Fruit fly (Drosophila melanogaster) whole organism, wandering third instar larva: ENCODE data around the gene P5CDh1.
A peak's percentile ranks its signal among the peaks of the same experiment; 100 is the strongest.

Experiments
- CG32264 ChIP-seq: fragments of 200-800 bp; sonication (Bioruptor generic); optimal IDR thresholded peaks from 2 replicates; lab custom pipeline; 2016; ENCODE audit warnings: missing biosample characterization, missing genetic modification characterization
- CG9705 ChIP-seq: fragments of 200-800 bp; sonication (Bioruptor generic); optimal IDR thresholded peaks from 2 replicates; lab custom pipeline; 2018; ENCODE audit warnings: missing biosample characterization, mild to moderate bottlenecking, missing genetic modification characterization
- CrebA ChIP-seq: fragments of 200-800 bp; sonication (Bioruptor generic); optimal IDR thresholded peaks from 2 replicates; lab custom pipeline; 2016; ENCODE audit warnings: missing biosample characterization, mild to moderate bottlenecking, missing genetic modification characterization, borderline replicate concordance
- Dfd ChIP-seq: fragments of >200 bp; optimal IDR thresholded peaks from 2 replicates; lab custom pipeline; 2017; ENCODE audit warnings: missing biosample characterization, missing genetic modification characterization
- Dif ChIP-seq: fragments of 200-275, 200-300 bp; sonication (Bioruptor generic); optimal IDR thresholded peaks from 2 replicates; lab custom pipeline; 2018; ENCODE audit warnings: missing biosample characterization, missing genetic modification characterization; ENCODE audit not compliant: partially characterized antibody
- GATAd ChIP-seq: sonication (Bioruptor generic); optimal IDR thresholded peaks from 2 replicates; lab custom pipeline; 2016; ENCODE audit warnings: missing biosample characterization, missing genetic modification characterization
- HLH106 ChIP-seq: fragments of 200-800 bp; optimal IDR thresholded peaks from 3 replicates; lab custom pipeline; 2019; ENCODE audit warnings: missing biosample characterization, mild to moderate bottlenecking, missing genetic modification characterization, moderate library complexity
- Hnf4 ChIP-seq: fragments of 200-800 bp; sonication (Bioruptor generic); optimal IDR thresholded peaks from 2 replicates; lab custom pipeline; 2016; ENCODE audit warnings: missing biosample characterization, mild to moderate bottlenecking, missing genetic modification characterization
- Hr78 ChIP-seq: fragments of >200 bp; optimal IDR thresholded peaks from 2 replicates; lab custom pipeline; 2017; ENCODE audit warnings: missing biosample characterization, missing genetic modification characterization
- Hr83 ChIP-seq: fragments of 200-300 bp; sonication (Bioruptor generic); optimal IDR thresholded peaks from 2 replicates; lab custom pipeline; 2016; ENCODE audit warnings: missing biosample characterization, mild to moderate bottlenecking, missing genetic modification characterization, moderate library complexity; ENCODE audit not compliant: poor library complexity, severe bottlenecking
- Jra ChIP-seq: sonication (Bioruptor generic); optimal IDR thresholded peaks from 2 replicates; lab custom pipeline; 2016; ENCODE audit warnings: missing biosample characterization, missing genetic modification characterization
- Mio ChIP-seq: sonication (Bioruptor generic); optimal IDR thresholded peaks from 2 replicates; lab custom pipeline; 2016; ENCODE audit warnings: missing biosample characterization, missing genetic modification characterization
- Myc ChIP-seq: fragments of >200 bp; optimal IDR thresholded peaks from 2 replicates; lab custom pipeline; 2017
- N ChIP-seq: fragments of >200 bp; optimal IDR thresholded peaks from 2 replicates; lab custom pipeline; 2018; ENCODE audit warnings: missing biosample characterization, missing external identifiers, missing genetic modification characterization
- OdsH ChIP-seq: fragments of 200-800 bp; sonication (Bioruptor generic); optimal IDR thresholded peaks from 2 replicates; lab custom pipeline; 2016; ENCODE audit warnings: missing biosample characterization, mild to moderate bottlenecking, missing genetic modification characterization
- Rel ChIP-seq, 2 experiments: fragments of 200-800 bp; sonication (Bioruptor generic) in 1 of 2; optimal IDR thresholded peaks; 2 replicates in 1 of 2; 3 replicates in 1 of 2; lab custom pipeline; 2016 to 2019; ENCODE audit warnings: mild to moderate bottlenecking in 2 of 2, missing biosample characterization in 2 of 2, missing genetic modification characterization in 2 of 2, moderate library complexity in 1 of 2
- Sp1 ChIP-seq: fragments of 200-800 bp; sonication (Bioruptor generic); optimal IDR thresholded peaks from 3 replicates; lab custom pipeline; 2019; ENCODE audit warnings: missing biosample characterization, mild to moderate bottlenecking, missing genetic modification characterization, moderate library complexity
- Vsx2 ChIP-seq: fragments of 200-300, 225-300 bp; sonication (Bioruptor generic); optimal IDR thresholded peaks from 2 replicates; lab custom pipeline; 2018; ENCODE audit warnings: missing biosample characterization, missing genetic modification characterization; ENCODE audit not compliant: partially characterized antibody
- br ChIP-seq: fragments of 200-800 bp; sonication (Bioruptor generic); optimal IDR thresholded peaks from 2 replicates; lab custom pipeline; 2016; ENCODE audit warnings: missing biosample characterization, missing genetic modification characterization
- brk ChIP-seq: fragments of 200-800 bp; sonication (Bioruptor generic); optimal IDR thresholded peaks from 2 replicates; lab custom pipeline; 2016; ENCODE audit warnings: missing biosample characterization, mild to moderate bottlenecking, missing genetic modification characterization
- dl ChIP-seq, 2 experiments: fragments of 175-275, 200-275 bp in 1 of 2; fragments of 200-275 bp in 1 of 2; sonication (Bioruptor generic); optimal IDR thresholded peaks; lab custom pipeline; 2018; ENCODE audit warnings: mild to moderate bottlenecking in 2 of 2, missing biosample characterization in 2 of 2, missing genetic modification characterization in 2 of 2, moderate library complexity in 2 of 2; ENCODE audit not compliant: partially characterized antibody in 2 of 2, insufficient read depth in 1 of 2
- dmrt93B ChIP-seq: fragments of 200-800 bp; sonication (Bioruptor generic); optimal IDR thresholded peaks from 2 replicates; lab custom pipeline; 2018; ENCODE audit warnings: missing biosample characterization, mild to moderate bottlenecking, missing genetic modification characterization
- dsf ChIP-seq: sonication (Bioruptor generic); optimal IDR thresholded peaks from 2 replicates; lab custom pipeline; 2016; ENCODE audit warnings: missing biosample characterization, missing genetic modification characterization, borderline replicate concordance
- ey ChIP-seq: fragments of 200-800 bp; sonication (Bioruptor generic); optimal IDR thresholded peaks from 2 replicates; lab custom pipeline; 2016; ENCODE audit warnings: missing biosample characterization, missing genetic modification characterization
- foxo ChIP-seq, 2 experiments: fragments of 200-800 bp; sonication (Bioruptor generic); optimal IDR thresholded peaks; 2 replicates in 1 of 2; 3 replicates in 1 of 2; lab custom pipeline; 2016 to 2017; ENCODE audit warnings: missing biosample characterization in 2 of 2, missing genetic modification characterization in 2 of 2
- fru ChIP-seq: fragments of 200-800 bp; sonication (Bioruptor generic); optimal IDR thresholded peaks from 3 replicates; lab custom pipeline; 2016; ENCODE audit warnings: missing biosample characterization, mild to moderate bottlenecking, missing genetic modification characterization
- h ChIP-seq: fragments of 200-800 bp; sonication (Bioruptor generic); optimal IDR thresholded peaks from 3 replicates; lab custom pipeline; 2016; ENCODE audit warnings: missing biosample characterization, mild to moderate bottlenecking, missing genetic modification characterization
- jim ChIP-seq: fragments of 175-275, 200-325 bp; sonication (Bioruptor generic); optimal IDR thresholded peaks from 2 replicates; lab custom pipeline; 2016; ENCODE audit warnings: missing biosample characterization, mild to moderate bottlenecking, missing genetic modification characterization
- lola ChIP-seq: fragments of >200 bp; optimal IDR thresholded peaks from 2 replicates; lab custom pipeline; 2017; ENCODE audit warnings: missing biosample characterization, missing genetic modification characterization
- pan ChIP-seq: fragments of >200 bp; optimal IDR thresholded peaks from 2 replicates; lab custom pipeline; 2017
- psq ChIP-seq: fragments of 200-800 bp; sonication (Bioruptor generic); optimal IDR thresholded peaks from 3 replicates; lab custom pipeline; 2017; ENCODE audit warnings: missing biosample characterization, mild to moderate bottlenecking, missing genetic modification characterization, moderate library complexity
- rgr ChIP-seq: fragments of 200-800 bp; sonication (Bioruptor generic); optimal IDR thresholded peaks from 3 replicates; lab custom pipeline; 2016; ENCODE audit warnings: missing biosample characterization, mild to moderate bottlenecking, missing genetic modification characterization
- sage ChIP-seq: fragments of 200-800 bp; sonication (Bioruptor generic); optimal IDR thresholded peaks from 2 replicates; lab custom pipeline; 2016; ENCODE audit warnings: missing biosample characterization, mild to moderate bottlenecking, missing genetic modification characterization
- sv ChIP-seq: fragments of 200-800 bp; sonication (Bioruptor generic); optimal IDR thresholded peaks from 3 replicates; lab custom pipeline; 2016; ENCODE audit warnings: missing biosample characterization, missing genetic modification characterization
- tai ChIP-seq: sonication (Bioruptor generic); optimal IDR thresholded peaks from 2 replicates; lab custom pipeline; 2016; ENCODE audit warnings: missing biosample characterization, missing genetic modification characterization
- usp ChIP-seq: fragments of >200 bp; optimal IDR thresholded peaks from 2 replicates; lab custom pipeline; 2017; ENCODE audit warnings: missing biosample characterization, missing genetic modification characterization
- woc ChIP-seq: sonication (Bioruptor generic); optimal IDR thresholded peaks from 2 replicates; lab custom pipeline; 2016; ENCODE audit warnings: missing biosample characterization, mild to moderate bottlenecking, missing genetic modification characterization

The P5CDh1 gene

DNA sequence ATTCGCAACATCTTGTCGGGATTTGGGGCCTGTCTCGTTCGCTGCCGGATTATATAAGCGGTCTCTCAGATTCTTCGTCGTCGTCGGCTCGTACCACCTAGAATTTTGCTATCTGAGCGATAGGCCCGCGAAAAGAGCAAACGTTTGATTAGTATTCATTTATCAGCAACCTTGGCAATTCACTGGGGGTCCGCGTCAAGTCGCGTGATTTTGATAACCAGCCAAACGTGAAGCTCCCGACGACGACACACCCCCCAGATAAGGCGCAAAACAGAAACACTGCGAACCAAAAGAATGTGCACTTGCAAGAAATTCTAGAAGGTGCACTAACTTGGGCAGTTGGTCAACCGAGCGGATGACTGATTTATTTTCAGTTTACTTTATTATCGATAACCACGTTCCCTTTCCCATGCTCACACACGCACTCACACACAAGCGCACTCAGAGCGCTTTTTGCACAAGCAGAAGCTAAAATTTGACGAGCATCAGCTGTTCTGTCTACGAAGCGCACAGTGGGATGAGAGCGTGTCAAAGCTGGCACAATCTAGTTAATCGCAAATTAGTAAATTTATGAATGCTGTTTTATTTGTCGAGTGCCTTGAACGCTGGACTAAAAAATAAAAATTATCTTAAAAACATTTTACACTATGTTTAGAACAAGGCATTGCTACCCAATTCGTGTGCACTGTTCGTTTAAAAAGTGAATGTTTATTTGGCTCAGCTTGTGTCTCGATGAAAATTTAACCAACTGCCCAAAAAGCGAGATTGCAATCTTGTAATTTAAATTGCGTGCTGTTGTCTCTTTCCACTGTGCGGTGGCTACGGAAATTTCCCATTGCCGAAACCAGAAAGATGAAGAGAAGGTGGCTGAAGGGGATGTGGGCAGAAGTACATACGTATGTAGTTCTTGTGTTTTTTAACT, 1.2 kb downstream of the P5CDh1 start:
- TF ChIP-seq Dif, result peak; percentile 23
- no peak for TF ChIP-seq pan (lab: Kevin White, UChicago)
- TF ChIP-seq tai (GFP tag; lab: Kevin White, UChicago), result no peak
- peak; percentile 92 for TF ChIP-seq sv (GFP tag; lab: Kevin White, UChicago)
- TF ChIP-seq dmrt93B (GFP tag; lab: Kevin White, UChicago), result peak; percentile 92
- no peak for TF ChIP-seq CrebA (GFP tag; lab: Kevin White, UChicago)
- TF ChIP-seq Mio (GFP tag; lab: Kevin White, UChicago), result peak; percentile 54
- TF ChIP-seq HLH106 (tag; lab: Kevin White, UChicago), result peak; percentile 92
- TF ChIP-seq Hnf4 (GFP tag; lab: Kevin White, UChicago), result peak; percentile 87
- no peak for TF ChIP-seq N (GFP tag; lab: Kevin White, UChicago)
- peak; percentile 86 for TF ChIP-seq psq
- no peak for TF ChIP-seq lola (GFP tag; lab: Kevin White, UChicago)
- peak; percentile 91 for TF ChIP-seq OdsH (GFP tag; lab: Kevin White, UChicago)
- no peak for TF ChIP-seq dl (GFP tag; optimal IDR thresholded peaks at IDR 0.05; lab: Kevin White, UChicago; ENCODE audit: insufficient read depth in 1 of 2, partially characterized antibody in 2 of 2)
- no peak for TF ChIP-seq Hr78 (GFP tag; lab: Kevin White, UChicago)
- TF ChIP-seq dsf (GFP tag; lab: Kevin White, UChicago), result peak; percentile 79
- peak; percentile 78 for TF ChIP-seq brk (GFP tag; lab: Kevin White, UChicago)
- peak; percentile 80 for TF ChIP-seq CG9705 (GFP tag; lab: Kevin White, UChicago)
- peak; percentile 86 to 96 for TF ChIP-seq foxo (GFP tag; optimal IDR thresholded peaks at IDR 0.05; lab: Kevin White, UChicago)
- peak; percentile 96 for TF ChIP-seq h
- TF ChIP-seq rgr, result peak; percentile 91
- TF ChIP-seq sage (GFP tag; lab: Kevin White, UChicago), result peak; percentile 91
- peak; percentile 94 for TF ChIP-seq ey (GFP tag; lab: Kevin White, UChicago)
- TF ChIP-seq fru (GFP tag; lab: Kevin White, UChicago), result peak; percentile 97
- TF ChIP-seq CG32264 (GFP tag; lab: Kevin White, UChicago), result peak; percentile 89
- no peak for TF ChIP-seq usp
- TF ChIP-seq Rel (GFP tag; optimal IDR thresholded peaks at IDR 0.05; lab: Kevin White, UChicago), result peak; percentile 80
- peak; percentile 55 for TF ChIP-seq Rel (tag; optimal IDR thresholded peaks at IDR 0.05; lab: Kevin White, UChicago)
- TF ChIP-seq Myc (lab: Kevin White, UChicago), result no peak
- no peak for TF ChIP-seq Dfd (GFP tag; lab: Kevin White, UChicago)
- TF ChIP-seq jim (GFP tag; lab: Kevin White, UChicago), result no peak
- TF ChIP-seq Sp1 (GFP tag; lab: Kevin White, UChicago), result peak; percentile 95
- peak; percentile 97 for TF ChIP-seq br (GFP tag; lab: Kevin White, UChicago)
- peak; percentile 47 for TF ChIP-seq Hr83
- no peak for TF ChIP-seq Vsx2
- TF ChIP-seq GATAd, result peak; percentile 33
- TF ChIP-seq woc (GFP tag; lab: Kevin White, UChicago), result peak; percentile 98
- peak; percentile 52 for TF ChIP-seq Jra (GFP tag; lab: Kevin White, UChicago)

DNA sequence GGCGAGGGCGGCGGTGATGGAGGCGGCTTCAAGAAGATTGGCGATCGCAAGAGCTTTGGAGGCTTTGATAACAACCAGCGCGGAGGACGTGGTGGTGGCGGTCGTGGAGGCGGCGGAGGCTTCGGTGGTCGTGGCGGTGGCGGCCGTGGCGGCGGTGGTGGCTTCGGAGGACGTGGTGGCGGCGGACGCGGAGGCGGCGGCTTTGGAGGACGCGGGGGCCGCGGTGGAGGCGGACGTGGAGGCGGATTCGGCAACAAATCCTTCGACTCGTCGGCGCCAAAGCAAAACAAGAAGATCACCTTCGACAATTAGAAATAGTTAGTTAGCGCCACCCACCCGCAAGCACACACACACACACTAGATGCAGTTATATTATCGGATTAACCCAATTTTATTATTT, 5.6 kb downstream of the P5CDh1 start:
- TF ChIP-seq psq, result no peak
- TF ChIP-seq Dfd (GFP tag; lab: Kevin White, UChicago), result peak; percentile 43
- TF ChIP-seq Vsx2, result no peak
- no peak for TF ChIP-seq dsf (GFP tag; lab: Kevin White, UChicago)
- TF ChIP-seq dmrt93B (GFP tag; lab: Kevin White, UChicago), result no peak
- no peak for TF ChIP-seq Hnf4 (GFP tag; lab: Kevin White, UChicago)
